Worm (Caenorhabditis elegans) whole organism, L4/young adult: ENCODE results near the gene sek-3.

Experiments used
- W03F9.2 ChIP-seq: fragments of 150-350 bp; optimal IDR thresholded peaks from 2 replicates; lab custom pipeline; 2014; ENCODE audit warnings: missing biosample characterization, missing genetic modification characterization
- dao-5 ChIP-seq: sonication (generic microtip); optimal IDR thresholded peaks from 2 replicates; lab custom pipeline; 2016; ENCODE audit warnings: missing genotype, missing genetic modification characterization, moderate library complexity, missing compliant biosample characterization
- him-1 ChIP-seq: sonication (generic microtip); optimal IDR thresholded peaks from 2 replicates; lab custom pipeline; 2016; ENCODE audit warnings: missing genotype, missing genetic modification reagents, missing genetic modification characterization, missing compliant biosample characterization

ce11 chrX:5067796-5068195 is 50.1 kb downstream of the sek-3 start, which contains the start of gene clc-7:
- TF ChIP-seq him-1 (tag; lab: Kevin White, UChicago) (no peak), dao-5 (tag; lab: Kevin White, UChicago) (no peak), W03F9.2 (tag; lab: Kevin White, UChicago) (no peak)
